Worm (Caenorhabditis elegans) whole organism, L3 larva: ENCODE results near the gene Y39G8B.10.

ENCODE experiments used
- fkh-2 ChIP-seq: fragments of 150-350 bp; optimal IDR thresholded peaks from 2 replicates; lab custom pipeline; 2014; ENCODE audit warnings: missing biosample characterization, missing genetic modification reagents, missing genetic modification characterization
- lin-15B ChIP-seq: fragments of 150-350 bp; optimal IDR thresholded peaks from 2 replicates; lab custom pipeline; 2014; ENCODE audit warnings: missing biosample characterization, missing genetic modification characterization
- pqm-1 ChIP-seq: fragments of 150-350 bp; optimal IDR thresholded peaks from 2 replicates; lab custom pipeline; 2017; ENCODE audit warnings: missing biosample characterization, missing genetic modification characterization, inconsistent platforms
- sea-2 ChIP-seq: fragments of 150-350 bp; sonication (generic microtip); optimal IDR thresholded peaks from 4 replicates; lab custom pipeline; 2014; ENCODE audit warnings: missing biosample characterization, missing genetic modification reagents, missing genetic modification characterization

DNA sequence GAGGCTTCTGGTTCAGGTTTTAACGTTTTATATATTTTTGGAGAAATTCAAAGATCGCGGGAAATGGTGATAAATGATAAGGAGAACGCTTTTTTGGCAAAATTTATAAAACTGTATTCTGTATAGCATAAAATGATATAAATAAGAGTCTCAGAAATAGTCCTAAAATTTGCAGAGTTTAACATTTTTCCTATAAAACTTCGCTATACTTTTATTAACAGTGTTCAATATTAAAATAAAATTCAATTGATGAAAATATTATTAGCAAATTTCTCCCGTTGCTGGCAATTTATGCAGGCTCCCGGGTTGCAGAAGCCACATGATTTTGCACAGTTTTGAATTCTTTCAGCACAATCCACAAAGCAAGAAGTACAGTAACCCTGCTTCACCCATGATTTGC is 16.0 kb upstream of the Y39G8B.10 start, which contains the start of gene F01D5.2:
- TF ChIP-seq sea-2 (GFP tag; lab: Kevin White, UChicago) (no peak), lin-15B (tag; lab: Kevin White, UChicago) (no peak), pqm-1 (tag; lab: Kevin White, UChicago) (no peak), fkh-2 (tag; lab: Kevin White, UChicago) (no peak)
